Worm (Caenorhabditis elegans) whole organism, late embryonic: ENCODE measurements around the gene rbg-1.

ENCODE experiments used
- Y22D7AL.16 ChIP-seq: sonication (generic microtip); optimal IDR thresholded peaks from 2 replicates; lab custom pipeline; 2016; ENCODE audit warnings: missing genetic modification characterization, missing compliant biosample characterization
- ceh-2 ChIP-seq: sonication (generic microtip); optimal IDR thresholded peaks from 2 replicates; lab custom pipeline; 2016; ENCODE audit warnings: missing genotype, missing genetic modification characterization, missing compliant biosample characterization
- nhr-11 ChIP-seq: fragments of 150-350 bp; optimal IDR thresholded peaks from 2 replicates; lab custom pipeline; 2014; ENCODE audit warnings: missing biosample characterization, missing genetic modification characterization
- pha-4 ChIP-seq: fragments of 150-350 bp; optimal IDR thresholded peaks from 2 replicates; lab custom pipeline; 2018; ENCODE audit warnings: missing biosample characterization, missing genetic modification reagents, missing genetic modification characterization
- pqm-1 ChIP-seq: sonication (generic microtip); optimal IDR thresholded peaks from 2 replicates; lab custom pipeline; 2016; ENCODE audit warnings: missing genetic modification characterization, missing compliant biosample characterization
- sox-4 ChIP-seq: sonication (generic microtip); optimal IDR thresholded peaks from 2 replicates; lab custom pipeline; 2017; ENCODE audit warnings: mild to moderate bottlenecking, missing genetic modification characterization, inconsistent platforms, missing compliant biosample characterization

DNA sequence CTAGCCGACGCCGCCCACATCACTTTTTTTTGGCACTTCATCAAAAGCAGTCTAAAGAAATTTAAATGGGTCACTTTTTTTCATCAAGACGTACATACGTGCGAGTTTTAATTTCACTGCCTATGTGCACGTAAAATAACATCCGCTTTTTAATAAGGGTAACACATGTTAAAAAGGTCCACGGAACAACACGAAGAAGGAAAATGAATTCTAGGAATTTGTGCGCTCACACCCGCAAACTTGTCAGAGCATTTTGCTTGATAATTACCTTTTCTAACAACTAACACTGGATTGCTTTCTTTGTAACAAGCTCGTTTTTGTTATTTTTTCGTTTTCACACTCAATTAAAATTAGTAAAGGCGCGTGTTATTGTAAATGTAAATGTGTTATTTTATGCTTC, 25.4 kb downstream of the rbg-1 start:
- TF ChIP-seq Y22D7AL.16 (tag; lab: Kevin White, UChicago): no peak
- no peak for TF ChIP-seq nhr-11 (tag; lab: Kevin White, UChicago)
- no peak for TF ChIP-seq sox-4 (tag; lab: Kevin White, UChicago)
- no peak for TF ChIP-seq ceh-2 (tag; lab: Kevin White, UChicago)
- TF ChIP-seq pha-4 (tag; lab: Kevin White, UChicago): no peak
- TF ChIP-seq pqm-1 (tag; lab: Kevin White, UChicago): no peak
